Fruit fly (Drosophila melanogaster) whole organism, embryonic: Measurements from ENCODE around the gene CG15772.
A peak's percentile ranks its signal among the peaks of the same experiment; 100 is the strongest.

Source experiments
- CG11247 ChIP-seq: fragments of 200-800 bp; sonication (Bioruptor generic); IDR thresholded peaks from 2 replicates; pipeline ENCODE4 v1.3.6; 2022; ENCODE audit warnings: missing biosample characterization, missing genetic modification characterization
- CG11504 ChIP-seq: fragments of 200-800 bp; sonication (Bioruptor generic); optimal IDR thresholded peaks from 3 replicates; lab custom pipeline; 2019; ENCODE audit warnings: missing biosample characterization, mild to moderate bottlenecking, missing genetic modification characterization, moderate library complexity
- CG11560 ChIP-seq: fragments of 200-800 bp; sonication (Bioruptor generic); IDR thresholded peaks from 3 replicates; pipeline ENCODE4 v1.3.6; 2022; ENCODE audit warnings: missing biosample characterization, missing genetic modification characterization
- CG1233 ChIP-seq: fragments of 200-800 bp; sonication (Bioruptor generic); optimal IDR thresholded peaks from 4 replicates; lab custom pipeline; 2018; ENCODE audit warnings: missing biosample characterization, mild to moderate bottlenecking, missing genetic modification characterization
- CG14014 ChIP-seq: fragments of 200-800 bp; sonication (Bioruptor generic); IDR thresholded peaks from 2 replicates; pipeline ENCODE4 v1.3.6; 2022; ENCODE audit warnings: missing biosample characterization, missing genetic modification characterization
- CG1602 ChIP-seq: fragments of 200-800 bp; sonication (Bioruptor generic); optimal IDR thresholded peaks from 3 replicates; lab custom pipeline; 2016; ENCODE audit warnings: missing biosample characterization, missing genetic modification characterization
- CG1647 ChIP-seq: fragments of 200-800 bp; sonication (Bioruptor generic); optimal IDR thresholded peaks from 3 replicates; lab custom pipeline; 2016; ENCODE audit warnings: missing biosample characterization, missing genetic modification characterization
- CG16813 ChIP-seq: fragments of 200-800 bp; sonication (Bioruptor generic); IDR thresholded peaks from 3 replicates; pipeline ENCODE4 v1.3.6; 2022; ENCODE audit warnings: missing biosample characterization, missing genetic modification characterization; ENCODE audit not compliant: partially characterized antibody
- CG17829 ChIP-seq: fragments of 200-800 bp; optimal IDR thresholded peaks from 2 replicates; lab custom pipeline; 2019; ENCODE audit warnings: missing biosample characterization, mild to moderate bottlenecking, missing genetic modification characterization, moderate library complexity
- CG1832 ChIP-seq: fragments of 200-800 bp; sonication (Bioruptor generic); optimal IDR thresholded peaks from 2 replicates; lab custom pipeline; 2017; ENCODE audit warnings: missing biosample characterization, mild to moderate bottlenecking, missing genetic modification characterization, inconsistent platforms
- CG18619 ChIP-seq: fragments of 200-800 bp; sonication (Bioruptor generic); optimal IDR thresholded peaks from 3 replicates; lab custom pipeline; 2017; ENCODE audit warnings: missing biosample characterization, mild to moderate bottlenecking, missing genetic modification characterization
- CG2712 ChIP-seq: fragments of 200-800 bp; optimal IDR thresholded peaks from 3 replicates; lab custom pipeline; 2019; ENCODE audit warnings: missing biosample characterization, mild to moderate bottlenecking, missing genetic modification characterization, moderate library complexity
- CG2875 ChIP-seq: fragments of 200-800 bp; sonication (Bioruptor generic); optimal IDR thresholded peaks from 2 replicates; lab custom pipeline; 2017; ENCODE audit warnings: missing biosample characterization, mild to moderate bottlenecking, missing genetic modification characterization, missing genetic modification reagents
- CG3281 ChIP-seq: fragments of 200-800 bp; sonication (Bioruptor generic); optimal IDR thresholded peaks from 3 replicates; lab custom pipeline; 2017; ENCODE audit warnings: missing biosample characterization, mild to moderate bottlenecking, missing genetic modification characterization
- CG34376 ChIP-seq: fragments of 200-800 bp; sonication (Bioruptor generic); optimal IDR thresholded peaks from 2 replicates; lab custom pipeline; 2018; ENCODE audit warnings: missing biosample characterization, mild to moderate bottlenecking, missing genetic modification characterization
- CG4854 ChIP-seq: fragments of 200-800 bp; sonication (Bioruptor generic); optimal IDR thresholded peaks from 2 replicates; lab custom pipeline; 2016; ENCODE audit warnings: missing biosample characterization, missing genetic modification characterization, inconsistent platforms
- CG5953 ChIP-seq: fragments of 200-800 bp; sonication (Bioruptor generic); IDR thresholded peaks from 2 replicates; pipeline ENCODE4 v1.3.6; 2022; ENCODE audit warnings: missing biosample characterization, missing genetic modification characterization
- CG6254 ChIP-seq: fragments of 200-800 bp; sonication (Bioruptor generic); optimal IDR thresholded peaks from 3 replicates; lab custom pipeline; 2017; ENCODE audit warnings: mild to moderate bottlenecking, missing biosample characterization, missing genetic modification reagents, missing genetic modification characterization
- CG6765 ChIP-seq: fragments of 200-800 bp; sonication (Bioruptor generic); optimal IDR thresholded peaks from 3 replicates; lab custom pipeline; 2017; ENCODE audit warnings: missing biosample characterization, mild to moderate bottlenecking, missing genetic modification characterization
- CG7556 ChIP-seq: fragments of 200-800 bp; sonication (Bioruptor generic); optimal IDR thresholded peaks from 2 replicates; lab custom pipeline; 2017; ENCODE audit warnings: missing biosample characterization, mild to moderate bottlenecking, missing genetic modification characterization
- CG7786 ChIP-seq: fragments of 200-800 bp; sonication (Bioruptor generic); optimal IDR thresholded peaks from 2 replicates; lab custom pipeline; 2016; ENCODE audit warnings: missing biosample characterization, missing genetic modification characterization
- Doc2 ChIP-seq: fragments of 200-800 bp; sonication (Bioruptor generic); IDR thresholded peaks from 2 replicates; pipeline ENCODE4 v1.3.6; 2022; ENCODE audit warnings: missing biosample characterization, missing genetic modification characterization
- HHEX ChIP-seq: fragments of 200-800 bp; sonication (Bioruptor generic); optimal IDR thresholded peaks from 3 replicates; lab custom pipeline; 2017; ENCODE audit warnings: missing biosample characterization, mild to moderate bottlenecking, missing genetic modification characterization, missing genetic modification reagents
- HLH4C ChIP-seq: fragments of 200-800 bp; sonication (Bioruptor generic); IDR thresholded peaks from 3 replicates; pipeline ENCODE4 v1.3.6; 2022; ENCODE audit warnings: missing biosample characterization, missing genetic modification characterization; ENCODE audit not compliant: partially characterized antibody
- Hr51 ChIP-seq, 2 experiments: fragments of 200-800 bp; sonication (Bioruptor generic); optimal IDR thresholded peaks; 2 replicates in 1 of 2; 3 replicates in 1 of 2; lab custom pipeline; 2016 to 2018; ENCODE audit warnings: missing biosample characterization in 2 of 2, missing genetic modification characterization in 2 of 2, mild to moderate bottlenecking in 1 of 2, moderate library complexity in 1 of 2
- Hsf ChIP-seq: fragments of 200-800 bp; sonication (Bioruptor generic); optimal IDR thresholded peaks from 3 replicates; lab custom pipeline; 2016; ENCODE audit warnings: missing biosample characterization, missing genetic modification characterization
- MESR4 ChIP-seq: fragments of 200-800 bp; sonication (Bioruptor generic); optimal IDR thresholded peaks from 2 replicates; lab custom pipeline; 2018; ENCODE audit warnings: missing biosample characterization, mild to moderate bottlenecking, missing genetic modification characterization, moderate library complexity
- Med ChIP-seq: fragments of 200-800 bp; sonication (Bioruptor generic); peaks from one replicate; lab custom pipeline; 2016; ENCODE audit warnings: missing biosample characterization, missing genetic modification characterization, mild to moderate bottlenecking, inconsistent platforms, moderate library complexity
- Meics ChIP-seq: fragments of 200-800 bp; sonication (Bioruptor generic); optimal IDR thresholded peaks from 2 replicates; lab custom pipeline; 2017; ENCODE audit warnings: missing biosample characterization, mild to moderate bottlenecking, missing genetic modification characterization
- NK7.1 ChIP-seq: fragments of 200-800 bp; sonication (Bioruptor generic); optimal IDR thresholded peaks from 3 replicates; lab custom pipeline; 2016; ENCODE audit warnings: missing biosample characterization, missing genetic modification characterization
- Pdp1 ChIP-seq, 2 experiments: fragments of 200-800 bp; sonication (Bioruptor generic); optimal IDR thresholded peaks; 3 replicates each; lab custom pipeline; 2016; ENCODE audit warnings: missing biosample characterization in 2 of 2, missing genetic modification characterization in 2 of 2, mild to moderate bottlenecking in 1 of 2, moderate library complexity in 1 of 2
- az2 ChIP-seq: fragments of 200-800 bp; sonication (Bioruptor generic); optimal IDR thresholded peaks from 3 replicates; lab custom pipeline; 2016; ENCODE audit warnings: missing biosample characterization, missing genetic modification characterization
- bab2 ChIP-seq: fragments of 200-800 bp; sonication (Bioruptor generic); optimal IDR thresholded peaks from 2 replicates; lab custom pipeline; 2016; ENCODE audit warnings: missing biosample characterization, missing genetic modification characterization
- cas ChIP-seq: fragments of 200-800 bp; sonication (Bioruptor generic); IDR thresholded peaks from 2 replicates; pipeline ENCODE4 v1.3.6; 2022; ENCODE audit warnings: missing biosample characterization, missing genetic modification characterization
- eve ChIP-seq, 2 experiments: fragments of >200 bp; optimal IDR thresholded peaks; 2 replicates each; lab custom pipeline; 2017; ENCODE audit warnings: missing biosample characterization in 2 of 2, missing genetic modification characterization in 2 of 2
- gt ChIP-seq: fragments of 200-800 bp; sonication (Bioruptor generic); IDR thresholded peaks from 2 replicates; pipeline ENCODE4 v1.3.6; 2022; ENCODE audit warnings: missing biosample characterization, missing genetic modification characterization
- hkb ChIP-seq, 2 experiments: fragments of 200-800 bp in 1 of 2; fragments of >200 bp in 1 of 2; sonication (Bioruptor generic) in 1 of 2; IDR thresholded peaks in 1 of 2; optimal IDR thresholded peaks in 1 of 2; 2 replicates each; pipeline versions ENCODE4 v1.3.6 to Lab custom; 2017 to 2022; ENCODE audit warnings: missing biosample characterization in 1 of 2, missing genetic modification characterization in 1 of 2
- klu ChIP-seq: fragments of 200-800 bp; sonication (Bioruptor generic); IDR thresholded peaks from 2 replicates; pipeline ENCODE4 v1.3.6; 2022; ENCODE audit warnings: missing biosample characterization, missing genetic modification characterization
- lilli ChIP-seq: fragments of 200-800 bp; sonication (Bioruptor generic); optimal IDR thresholded peaks from 3 replicates; lab custom pipeline; 2016; ENCODE audit warnings: missing biosample characterization, missing genetic modification characterization
- lmd ChIP-seq: fragments of 200-800 bp; sonication (Bioruptor generic); IDR thresholded peaks from 2 replicates; pipeline ENCODE4 v1.3.6; 2022; ENCODE audit warnings: missing biosample characterization, missing genetic modification characterization
- lov ChIP-seq, 2 experiments: fragments of 200-800 bp in 1 of 2; fragments of >200 bp in 1 of 2; sonication (Bioruptor generic) in 1 of 2; IDR thresholded peaks in 1 of 2; optimal IDR thresholded peaks in 1 of 2; 2 replicates in 1 of 2; 3 replicates in 1 of 2; pipeline versions ENCODE4 v1.3.6 to Lab custom; 2017 to 2022; ENCODE audit warnings: missing biosample characterization in 1 of 2, missing genetic modification characterization in 1 of 2
- oc ChIP-seq: fragments of 200-800 bp; sonication (Bioruptor generic); optimal IDR thresholded peaks from 2 replicates; lab custom pipeline; 2018; ENCODE audit warnings: missing biosample characterization, mild to moderate bottlenecking, missing genetic modification characterization, moderate library complexity
- p53 ChIP-seq: fragments of 200-800 bp; sonication (Bioruptor generic); optimal IDR thresholded peaks from 2 replicates; lab custom pipeline; 2016; ENCODE audit warnings: missing biosample characterization, missing genetic modification characterization
- repo ChIP-seq: fragments of 200-800 bp; sonication (Bioruptor generic); optimal IDR thresholded peaks from 2 replicates; lab custom pipeline; 2016; ENCODE audit warnings: missing biosample characterization, missing genetic modification characterization
- sens ChIP-seq: fragments of 200-800 bp; sonication (Bioruptor generic); peaks from one replicate; lab custom pipeline; 2016; ENCODE audit warnings: missing biosample characterization, missing genetic modification characterization
- sr ChIP-seq: fragments of 200-800 bp; sonication (Bioruptor generic); IDR thresholded peaks from 3 replicates; pipeline ENCODE4 v1.3.6; 2022; ENCODE audit warnings: missing biosample characterization, missing genetic modification characterization
- usp ChIP-seq: fragments of >200 bp; optimal IDR thresholded peaks from 2 replicates; lab custom pipeline; 2017; ENCODE audit warnings: missing biosample characterization, missing genetic modification characterization
- zfh1 ChIP-seq: fragments of 200-800 bp; sonication (Bioruptor generic); IDR thresholded peaks from 3 replicates; pipeline ENCODE4 v1.3.6; 2022; ENCODE audit warnings: missing biosample characterization, missing genetic modification characterization

The CG15772 gene

DNA sequence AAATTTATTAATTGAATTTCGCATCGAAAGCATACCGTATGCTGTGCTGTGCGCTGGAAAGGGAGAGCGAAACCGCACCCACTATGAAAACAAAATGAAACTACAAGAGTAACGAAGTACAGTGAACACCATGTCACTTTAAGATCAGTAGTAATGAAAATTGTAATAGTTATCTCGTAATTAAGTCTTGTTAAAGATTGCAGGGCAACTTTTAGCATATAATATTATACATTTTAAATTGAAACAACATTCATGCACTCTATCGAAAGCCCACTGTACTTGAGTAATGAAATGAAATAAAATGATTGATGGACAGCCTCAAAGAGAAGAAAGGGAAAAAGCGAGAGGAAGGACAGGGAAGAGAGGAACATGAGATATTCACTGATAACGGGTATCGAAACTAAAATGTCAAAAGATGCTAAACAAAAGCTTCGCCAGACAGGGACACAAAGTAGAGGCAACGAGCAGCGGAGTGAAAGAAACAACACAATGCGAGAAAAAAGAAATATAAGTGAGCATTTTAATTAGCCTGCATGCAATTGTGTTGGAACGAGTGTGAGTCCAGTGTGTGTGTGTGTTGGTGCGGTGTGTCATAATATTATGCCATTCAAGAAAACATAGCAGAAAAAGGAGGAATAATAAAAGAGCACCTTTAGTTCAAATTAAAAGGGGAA lies 16.6 kb upstream of the CG15772 start (continued):
- TF ChIP-seq repo (GFP tag; lab: Kevin White, UChicago): no peak
- TF ChIP-seq hkb (optimal IDR thresholded peaks at IDR 0.05; lab: Kevin White, UChicago): no peak
- peak; percentile 76 for TF ChIP-seq hkb (GFP tag; IDR thresholded peaks at IDR 0.05; lab: Robert Waterston, UW)
- TF ChIP-seq CG16813 (GFP tag; lab: Robert Waterston, UW): no peak
- TF ChIP-seq oc (tag; lab: Kevin White, UChicago): peak; percentile 81
- no peak for TF ChIP-seq CG1832 (GFP tag; lab: Kevin White, UChicago)
- TF ChIP-seq lov (optimal IDR thresholded peaks at IDR 0.05; lab: Kevin White, UChicago): no peak
- no peak for TF ChIP-seq lov (GFP tag; IDR thresholded peaks at IDR 0.05; lab: Robert Waterston, UW)
- peak; percentile 65 to 69 for TF ChIP-seq Pdp1 (GFP tag; optimal IDR thresholded peaks at IDR 0.05; lab: Kevin White, UChicago)
- peak; percentile 76 for TF ChIP-seq bab2 (GFP tag; lab: Kevin White, UChicago)
- no peak for TF ChIP-seq CG34376
- peak; percentile 31 for TF ChIP-seq NK7.1 (GFP tag; lab: Kevin White, UChicago)
- no peak for TF ChIP-seq gt (GFP tag; lab: Robert Waterston, UW)
- peak; percentile 87 for TF ChIP-seq CG11504 (tag; lab: Kevin White, UChicago)
- TF ChIP-seq CG17829 (tag; lab: Kevin White, UChicago): peak; percentile 76
- TF ChIP-seq CG7786 (GFP tag; lab: Kevin White, UChicago): peak; percentile 24
- TF ChIP-seq CG1647 (GFP tag; lab: Kevin White, UChicago): peak; percentile 29
- TF ChIP-seq HLH4C (GFP tag; lab: Robert Waterston, UW): no peak
- no peak for TF ChIP-seq Doc2
- peak; percentile 75 for TF ChIP-seq az2 (GFP tag; lab: Kevin White, UChicago)
- peak; percentile 67 for TF ChIP-seq CG3281 (GFP tag; lab: Kevin White, UChicago)
- TF ChIP-seq CG11560: 0 out of 3 replicates have a peak, but pooled peaks have one; percentile 43
- peak; percentile 85 for TF ChIP-seq lilli
- no peak for TF ChIP-seq usp (GFP tag; lab: Kevin White, UChicago)
- peak; percentile 3 for TF ChIP-seq HHEX
- peak; percentile 54 for TF ChIP-seq CG4854 (GFP tag; lab: Kevin White, UChicago)
- 0 out of 2 replicates have a peak, but pooled peaks have one; percentile 32 for TF ChIP-seq klu (GFP tag; lab: Robert Waterston, UW)
- peak; percentile 78 for TF ChIP-seq CG5953
- TF ChIP-seq CG11247 (GFP tag; lab: Robert Waterston, UW): peak; percentile 76
- peak; percentile 80 for TF ChIP-seq lmd
- TF ChIP-seq CG6254 (GFP tag; lab: Kevin White, UChicago): peak; percentile 15
- TF ChIP-seq Meics (GFP tag; lab: Kevin White, UChicago): peak; percentile 56
- TF ChIP-seq sr (GFP tag; lab: Robert Waterston, UW): 0 out of 3 replicates have a peak, but pooled peaks have one; percentile 42
- TF ChIP-seq CG18619 (GFP tag; lab: Kevin White, UChicago): peak; percentile 62
- peak; percentile 22 to 84 for TF ChIP-seq Hr51 (GFP tag; optimal IDR thresholded peaks at IDR 0.05; lab: Kevin White, UChicago)
- peak; percentile 51 for TF ChIP-seq CG2875 (GFP tag; lab: Kevin White, UChicago)
- TF ChIP-seq p53 (GFP tag; lab: Kevin White, UChicago): no peak
- TF ChIP-seq Med (GFP tag; lab: Kevin White, UChicago): peak; percentile 94
- no peak for TF ChIP-seq eve (GFP tag; optimal IDR thresholded peaks at IDR 0.05; lab: Kevin White, UChicago)
- peak; percentile 59 for TF ChIP-seq CG1602 (GFP tag; lab: Kevin White, UChicago)
- TF ChIP-seq CG6765: no peak
- no peak for TF ChIP-seq MESR4
- peak; percentile 87 for TF ChIP-seq CG2712 (tag; lab: Kevin White, UChicago)
- peak; percentile 37 for TF ChIP-seq CG1233 (GFP tag; lab: Kevin White, UChicago)
- TF ChIP-seq sens (GFP tag; lab: Kevin White, UChicago): peak; percentile 96
- 0 out of 2 replicates have a peak, but pooled peaks have one; percentile 19 for TF ChIP-seq cas (GFP tag; lab: Robert Waterston, UW)
- peak; percentile 82; the same call in 2 of the 3 replicates for TF ChIP-seq zfh1
- peak; percentile 79 for TF ChIP-seq Hsf (GFP tag; lab: Kevin White, UChicago)
- TF ChIP-seq CG7556 (GFP tag; lab: Kevin White, UChicago): peak; percentile 72
- TF ChIP-seq CG14014 (GFP tag; lab: Robert Waterston, UW): peak; percentile 81
